Fruit fly (Drosophila melanogaster) S2 (cell line): ENCODE measurements around the gene hng3.

ENCODE experiments used
- CG8478 ChIP-seq: fragments of >200 bp; optimal IDR thresholded peaks from 2 replicates; lab custom pipeline; 2018
- CTCF ChIP-seq, 2 experiments: fragments of >200 bp; optimal IDR thresholded peaks; 2 replicates each; lab custom pipeline; 2018

Gene hng3

DNA sequence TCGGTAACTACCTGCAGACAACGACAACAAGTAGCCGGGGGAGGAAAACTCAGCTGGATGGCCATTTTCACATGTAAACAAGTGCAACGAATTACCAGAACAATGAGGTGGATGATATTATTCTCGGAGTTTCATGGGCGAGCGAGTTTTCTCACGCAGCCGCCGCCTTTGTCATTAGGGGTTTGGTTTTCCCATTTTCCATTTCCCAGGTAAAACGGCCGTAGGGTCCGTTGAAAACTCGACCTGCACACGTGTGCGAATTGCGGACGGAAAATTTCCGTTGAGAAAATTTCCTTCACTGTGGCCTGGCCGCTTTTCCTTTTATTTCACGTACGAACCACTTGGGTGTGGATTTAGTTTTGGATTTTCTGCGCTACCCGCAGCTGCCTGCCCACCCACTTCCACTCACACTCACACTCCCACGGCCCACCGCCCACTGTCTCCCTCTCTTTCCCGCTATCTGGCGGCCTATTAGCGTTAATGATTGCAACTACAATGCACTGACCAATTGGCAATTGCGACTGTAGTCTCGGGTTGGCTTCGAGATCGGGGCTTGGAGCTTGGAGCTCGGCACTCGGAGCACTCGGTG, 1.6 kb downstream of the hng3 start:
- no peak for TF ChIP-seq CTCF (optimal IDR thresholded peaks at IDR 0.05; lab: Kevin White, UChicago)
- TF ChIP-seq CG8478 (lab: Kevin White, UChicago), result no peak

DNA sequence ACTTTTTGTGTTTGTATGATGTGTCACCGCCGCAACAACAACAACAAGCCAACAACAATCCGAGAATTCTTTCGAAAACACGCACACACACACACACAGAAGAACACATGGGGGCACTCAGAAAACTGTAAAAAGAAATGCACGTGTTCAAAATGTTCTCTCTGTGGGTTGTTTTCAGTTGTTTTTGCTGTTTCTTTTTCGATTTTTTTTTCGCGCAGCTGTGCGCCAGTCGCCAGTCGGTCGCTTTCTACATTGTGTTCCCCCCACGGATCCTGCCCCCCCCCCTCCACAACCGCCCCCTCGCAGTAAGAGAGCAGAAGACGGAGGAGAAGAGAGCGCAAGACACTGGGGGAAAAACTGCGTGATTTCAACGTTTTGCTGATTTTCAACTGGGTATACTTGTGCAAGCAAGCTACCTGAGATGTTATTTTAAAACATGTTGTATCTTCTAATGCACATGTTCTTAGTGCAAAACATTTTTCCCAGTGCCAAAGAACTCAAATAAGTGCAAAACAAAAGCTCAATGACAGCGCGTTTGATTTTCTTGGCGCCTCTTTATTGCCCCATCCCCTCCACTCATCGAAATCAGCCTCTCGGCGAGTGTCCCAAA, 3.7 kb downstream of the hng3 start:
- TF ChIP-seq CTCF (optimal IDR thresholded peaks at IDR 0.05; lab: Kevin White, UChicago), result no peak
- no peak for TF ChIP-seq CG8478 (lab: Kevin White, UChicago)

DNA sequence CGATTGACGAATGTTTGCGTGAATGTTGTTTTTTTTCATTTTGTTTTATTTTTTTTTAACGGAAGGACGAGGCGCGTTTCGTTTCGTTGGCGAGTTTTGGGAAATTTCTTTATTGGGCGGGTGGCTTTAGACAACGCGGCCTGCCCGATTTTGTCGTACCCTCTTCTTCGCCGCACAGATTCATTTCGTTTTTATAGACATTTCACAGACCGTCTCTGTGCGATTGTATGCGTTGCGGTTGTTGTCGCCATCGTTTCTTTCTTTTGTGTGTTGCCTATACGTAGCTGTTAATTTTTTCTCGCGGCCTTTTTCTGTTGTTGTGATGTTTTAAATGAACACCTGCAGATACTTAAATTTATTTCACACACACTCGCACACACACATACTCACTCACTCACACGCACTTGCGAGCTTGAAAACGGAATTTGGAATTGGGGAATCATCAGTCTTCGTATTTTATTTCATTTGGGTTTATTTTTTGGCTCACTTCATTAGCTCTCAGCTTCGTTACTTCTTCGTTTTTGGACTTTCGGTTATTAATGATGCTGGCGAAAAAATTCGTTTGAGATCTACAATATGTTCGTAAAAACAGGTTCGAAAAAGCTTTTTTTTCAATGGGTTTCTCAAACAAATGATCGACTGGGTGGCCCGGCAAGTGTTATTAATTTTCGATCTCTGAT, 4.5 kb downstream of the hng3 start:
- TF ChIP-seq CTCF (optimal IDR thresholded peaks at IDR 0.05; lab: Kevin White, UChicago), result no peak
- TF ChIP-seq CG8478 (lab: Kevin White, UChicago), result no peak

DNA sequence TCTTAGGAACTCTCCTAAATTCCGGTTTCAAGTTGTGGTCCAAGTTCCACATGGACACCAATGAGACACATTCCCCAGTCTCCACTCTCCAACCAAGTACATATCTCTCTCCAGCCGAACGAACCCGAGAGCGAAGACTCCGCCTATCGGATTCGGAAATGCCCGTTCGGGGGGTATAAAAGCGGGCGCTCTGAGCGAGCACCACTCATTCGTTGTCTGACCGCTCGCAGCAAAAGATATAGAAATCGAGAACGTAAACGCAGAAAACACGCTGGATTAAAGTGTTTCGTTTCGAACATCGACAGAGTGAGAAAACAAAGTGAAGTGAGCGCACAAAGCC, 6.1 kb downstream of the hng3 start, which contains the start of gene emc:
TSS of gene emc (plus strand) at position 202 of the 340 bp plus-strand sequence.
- TF ChIP-seq CG8478 (lab: Kevin White, UChicago) (no peak), CTCF (optimal IDR thresholded peaks at IDR 0.05; lab: Kevin White, UChicago) (no peak)

DNA sequence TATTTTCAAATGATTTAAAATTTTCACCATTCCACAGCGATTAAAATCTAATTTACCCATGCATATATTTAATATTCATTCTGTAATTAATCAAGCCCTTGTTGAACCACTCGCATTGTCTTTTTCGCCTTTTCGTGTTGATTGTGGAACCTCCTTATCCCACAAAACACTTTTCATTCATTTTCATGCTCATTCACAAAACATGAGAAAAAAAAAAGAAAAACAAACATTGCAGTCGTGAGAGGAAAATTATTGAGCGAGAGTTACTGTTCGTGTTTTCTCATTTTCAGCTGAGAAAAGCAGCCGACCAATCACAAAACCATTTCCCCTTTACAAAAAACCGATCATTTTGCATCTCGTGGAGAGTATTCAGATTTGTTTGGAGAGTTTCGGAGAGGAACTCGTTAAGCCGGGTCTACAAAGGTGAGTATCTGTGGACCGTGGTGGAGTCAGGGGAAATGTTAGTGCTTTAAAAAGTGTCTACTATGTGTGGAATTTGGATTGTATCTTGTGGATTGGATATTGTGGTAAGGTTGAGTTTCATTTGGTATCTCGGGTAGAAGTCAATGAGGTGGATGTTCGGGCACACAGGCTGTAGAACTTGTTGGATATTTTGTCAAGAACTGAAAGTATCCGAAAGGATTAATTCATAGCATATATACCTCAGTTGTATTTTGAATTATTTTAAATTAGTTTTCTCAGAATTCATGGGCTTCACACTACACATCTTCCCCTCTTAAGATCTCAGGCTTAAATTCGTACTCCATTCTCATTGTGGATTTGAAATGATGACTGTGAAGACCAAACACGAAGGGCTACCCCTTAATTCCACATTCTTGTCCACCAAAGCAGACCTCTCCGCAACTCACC, 6.7 kb downstream of the hng3 start:
- TF ChIP-seq CTCF (optimal IDR thresholded peaks at IDR 0.05; lab: Kevin White, UChicago) (no peak), CG8478 (lab: Kevin White, UChicago) (no peak)

DNA sequence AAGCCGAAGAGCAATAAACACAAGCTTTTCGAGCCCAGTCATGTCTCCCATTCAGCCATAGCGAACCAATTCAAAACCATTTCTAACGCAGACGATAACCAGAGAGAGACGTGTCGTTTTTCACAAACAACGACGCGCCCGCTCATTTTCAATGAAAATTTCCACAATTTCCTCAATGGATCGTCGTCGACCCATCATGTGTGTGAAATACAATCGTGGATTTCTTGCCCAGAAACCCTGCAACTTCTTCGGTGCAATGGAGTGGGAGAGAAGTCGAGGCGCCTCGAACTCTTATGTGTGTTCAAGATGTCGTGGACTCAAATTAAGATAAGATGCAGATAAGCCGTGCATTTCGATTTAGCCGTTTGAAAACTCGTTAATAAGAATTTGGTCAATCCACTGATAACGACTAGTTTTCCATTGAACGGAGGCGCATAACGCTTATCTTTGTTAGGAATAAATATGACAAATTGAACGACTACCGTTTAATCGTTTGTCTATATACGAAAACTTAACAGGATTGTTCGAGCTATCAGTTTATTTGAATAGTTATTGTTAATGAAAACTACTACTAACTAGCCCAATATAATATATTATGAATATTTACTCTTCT, 7.5 kb downstream of the hng3 start:
- TF ChIP-seq CG8478 (lab: Kevin White, UChicago), result no peak
- no peak for TF ChIP-seq CTCF (optimal IDR thresholded peaks at IDR 0.05; lab: Kevin White, UChicago)

DNA sequence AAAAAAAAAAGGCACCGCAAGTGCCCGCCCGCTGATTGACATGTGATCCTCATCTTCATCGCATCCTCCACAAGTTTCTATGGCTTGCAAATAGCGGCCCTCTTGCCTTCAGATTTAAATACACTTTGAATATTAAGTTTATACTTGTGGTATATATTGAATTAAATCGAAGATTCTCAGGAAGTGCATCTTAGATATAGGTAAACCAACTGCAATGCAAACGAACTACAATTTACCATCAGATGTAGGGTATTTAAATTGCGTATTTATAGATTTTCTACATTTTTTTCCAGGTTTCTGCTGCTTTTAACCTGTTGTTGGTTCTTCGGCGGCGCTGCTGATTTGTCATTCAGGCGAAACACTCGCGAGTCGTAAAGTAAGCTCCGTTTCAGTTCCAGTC, 8.3 kb downstream of the hng3 start:
- no peak for TF ChIP-seq CTCF (optimal IDR thresholded peaks at IDR 0.05; lab: Kevin White, UChicago)

DNA sequence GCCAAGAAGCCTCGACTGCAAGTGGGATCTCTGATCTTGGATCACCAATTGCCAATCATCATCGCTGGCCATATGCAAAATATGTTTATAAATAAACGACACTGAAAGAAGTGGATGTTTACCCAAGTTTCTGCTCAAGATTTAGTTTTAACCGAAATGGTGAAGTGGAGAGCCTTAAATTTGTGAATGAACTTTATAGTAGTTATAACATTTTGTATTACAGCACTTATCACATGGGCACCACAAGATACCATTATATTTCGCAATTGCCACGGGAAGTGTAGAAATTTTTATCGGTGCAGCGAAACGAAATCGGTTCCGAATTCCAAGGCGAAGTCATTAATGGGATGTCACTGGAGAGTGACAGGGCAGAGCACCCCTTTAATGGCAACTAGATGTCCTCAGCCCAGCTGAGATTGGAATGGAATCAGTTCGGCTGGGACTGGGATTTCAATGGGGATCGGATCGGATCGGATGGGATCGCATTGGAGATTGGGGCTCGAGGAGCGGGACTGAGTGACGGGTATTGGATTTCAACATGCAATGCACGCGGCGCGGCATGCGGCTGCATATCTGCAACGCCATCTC, 8.8 kb downstream of the hng3 start:
- TF ChIP-seq CTCF (optimal IDR thresholded peaks at IDR 0.05; lab: Kevin White, UChicago), result no peak
- no peak for TF ChIP-seq CG8478 (lab: Kevin White, UChicago)

DNA sequence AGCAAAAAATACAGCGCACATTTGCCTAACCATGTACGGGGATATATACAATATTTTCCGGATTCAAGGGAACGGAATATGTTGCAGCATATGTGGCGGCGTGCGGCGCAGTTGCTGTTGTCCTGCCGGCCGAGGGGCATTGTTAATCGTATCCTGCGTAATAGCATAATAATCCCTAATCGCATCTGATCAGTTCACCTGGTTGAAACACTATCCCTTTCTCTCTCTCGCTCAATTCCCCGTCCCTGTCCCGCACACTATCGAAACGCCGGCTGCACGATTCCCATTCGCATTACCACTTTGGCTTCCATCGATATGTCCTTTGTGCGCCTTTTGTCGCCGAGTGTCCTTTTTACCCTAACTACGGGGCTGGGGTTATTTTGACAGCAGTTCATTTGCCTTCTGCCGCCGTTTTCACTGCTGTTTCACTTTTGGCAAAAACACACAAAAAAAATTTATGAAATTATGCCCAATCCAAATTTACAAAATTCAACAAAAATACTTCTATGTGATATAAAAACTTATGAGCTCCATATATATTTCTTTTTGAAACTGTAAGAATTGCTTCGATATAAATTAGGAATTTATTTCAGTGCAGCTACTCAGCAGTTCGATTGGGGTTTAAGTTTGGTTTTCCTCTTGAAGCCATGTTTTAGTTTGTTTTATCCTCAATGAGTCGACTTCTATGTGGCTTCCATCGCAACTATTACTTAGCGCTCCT, 9.9 kb downstream of the hng3 start:
- TF ChIP-seq CG8478 (lab: Kevin White, UChicago) (no peak), CTCF (optimal IDR thresholded peaks at IDR 0.05; lab: Kevin White, UChicago) (no peak)

DNA sequence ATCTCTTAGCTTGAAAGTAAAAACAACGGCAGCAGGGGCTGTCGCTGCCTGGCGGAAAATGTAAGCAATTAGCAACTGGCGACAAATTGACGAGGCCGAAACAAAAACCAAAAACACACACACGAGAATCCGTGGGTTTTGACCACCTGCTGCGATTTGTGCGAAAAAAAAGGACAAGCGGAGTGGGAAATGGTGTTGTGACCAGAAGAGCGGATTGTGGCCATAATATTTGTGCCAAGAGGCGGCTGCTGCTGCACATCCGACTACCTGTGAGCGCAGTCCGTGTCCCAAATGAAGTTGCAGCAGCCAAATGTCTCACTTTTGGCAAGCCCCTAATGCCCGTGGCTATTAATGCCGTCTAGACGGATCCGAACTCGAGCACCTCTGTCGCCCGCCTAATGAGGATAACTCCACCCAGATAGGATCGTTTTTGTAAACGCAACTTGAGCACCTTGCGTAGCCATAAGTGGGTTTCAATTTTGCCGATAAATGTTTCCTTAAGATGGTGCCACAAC, 10.9 kb downstream of the hng3 start:
- TF ChIP-seq CG8478 (lab: Kevin White, UChicago) (no peak), CTCF (optimal IDR thresholded peaks at IDR 0.05; lab: Kevin White, UChicago) (no peak)

DNA sequence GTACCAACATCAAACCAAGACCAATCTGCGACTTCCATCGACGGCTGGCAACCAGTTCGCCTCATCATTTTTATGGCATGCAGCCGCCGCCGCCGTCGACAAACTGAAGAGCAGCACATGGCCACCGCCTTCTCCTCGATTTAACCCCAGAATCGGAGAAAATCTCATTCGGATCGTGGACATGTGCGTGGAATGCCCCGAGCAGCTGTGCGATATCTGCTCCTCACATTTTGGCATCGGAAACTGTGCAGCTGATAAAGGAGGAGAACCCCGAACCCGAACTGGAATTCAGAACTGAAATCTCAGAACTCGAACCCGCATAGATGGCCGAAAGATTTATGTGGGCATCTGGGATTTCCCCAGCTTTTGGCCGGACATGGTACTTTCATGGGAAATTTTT, 12.1 kb downstream of the hng3 start:
- TF ChIP-seq CTCF (optimal IDR thresholded peaks at IDR 0.05; lab: Kevin White, UChicago) (no peak), CG8478 (lab: Kevin White, UChicago) (no peak)

DNA sequence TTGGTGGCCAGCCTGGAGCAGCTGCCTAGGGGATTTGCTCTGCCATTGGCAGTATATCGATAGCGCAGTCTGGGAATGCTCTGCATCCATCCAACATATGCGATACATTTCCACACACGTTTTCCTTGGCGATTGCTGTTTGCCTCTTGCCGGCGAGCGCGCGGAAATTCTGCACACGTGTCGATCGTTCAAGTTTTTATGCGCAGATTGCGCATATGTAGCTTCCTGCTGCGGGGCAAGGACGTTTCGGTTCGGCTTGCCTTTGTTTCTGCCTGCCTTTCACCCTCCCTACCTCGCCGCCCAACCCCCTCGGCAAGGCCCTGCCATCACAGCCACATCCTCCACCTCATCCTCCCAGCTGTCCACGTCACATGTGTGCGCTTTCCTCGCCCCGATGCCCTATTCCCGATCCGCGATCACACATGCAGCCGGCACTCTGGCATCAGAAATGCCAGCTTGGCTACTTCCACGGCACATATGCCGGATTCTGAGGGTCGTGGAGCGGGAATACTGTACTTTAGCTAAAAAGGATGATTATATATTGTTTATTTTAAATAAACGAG, 12.8 kb downstream of the hng3 start:
- no peak for TF ChIP-seq CTCF (optimal IDR thresholded peaks at IDR 0.05; lab: Kevin White, UChicago)
- no peak for TF ChIP-seq CG8478 (lab: Kevin White, UChicago)

DNA sequence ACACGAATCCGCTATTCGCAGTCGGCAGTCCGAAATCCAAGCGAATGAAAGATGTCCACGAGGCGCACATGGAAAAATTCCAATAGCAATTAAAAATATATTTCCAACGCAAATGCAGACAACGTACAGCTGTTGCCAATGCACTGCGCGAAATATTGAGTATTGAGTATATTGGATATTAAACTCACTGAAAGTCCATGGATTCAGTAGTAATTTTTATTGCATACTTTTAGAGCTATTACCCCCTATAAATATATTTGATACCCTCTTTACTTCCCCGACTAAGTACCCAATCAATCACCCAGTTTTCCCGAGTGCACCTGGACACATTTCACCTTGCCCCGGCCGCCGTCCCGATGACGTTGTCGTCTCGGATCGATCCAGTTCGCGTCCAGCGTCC, 13.6 kb downstream of the hng3 start:
- TF ChIP-seq CG8478 (lab: Kevin White, UChicago) (no peak), CTCF (optimal IDR thresholded peaks at IDR 0.05; lab: Kevin White, UChicago) (no peak)
